Worm (Caenorhabditis elegans): ENCODE results near the gene C53A5.13.

ce11 chrV:14540932-14541331, 5.7 kb upstream of the C53A5.13 start:
- TF ChIP-seq ceh-20 (GFP tag; IDR thresholded peaks at IDR 0.05) (no peak), ZK546.5 (tag; optimal IDR thresholded peaks at IDR 0.05) (no peak), fkh-10 (GFP tag; optimal IDR thresholded peaks at IDR 0.05) (no peak), nhr-76 (tag; optimal IDR thresholded peaks at IDR 0.05) (no peak), unc-62 (GFP tag; optimal IDR thresholded peaks at IDR 0.05 in 1 of 2) (peak in 1 of 2 experiments; percentile 58), unc-62 (tag; optimal IDR thresholded peaks at IDR 0.05) (no peak), aha-1 (tag) (no peak), snpc-4 (tag; optimal IDR thresholded peaks at IDR 0.05) (no peak), dmd-8 (GFP tag; IDR thresholded peaks at IDR 0.05) (no peak), lin-38 (GFP tag; IDR thresholded peaks at IDR 0.05) (no peak), ceh-82 (tag; optimal IDR thresholded peaks at IDR 0.05) (no peak), mdt-29 (GFP tag; IDR thresholded peaks at IDR 0.05) (no peak), lin-15B (tag; optimal IDR thresholded peaks at IDR 0.05) (no peak), nhr-11 (tag; optimal IDR thresholded peaks at IDR 0.05) (no peak), skn-1 (tag; optimal IDR thresholded peaks at IDR 0.05) (no peak)

All from whole organism, L4 larva.